Worm (Caenorhabditis elegans): ENCODE results near the gene H06I04.3.
A peak's percentile ranks its signal among the peaks of the same experiment; 100 is the strongest.

Gene H06I04.3

ce11 chrIII:3063565-3063964 is 6.8 kb upstream of the H06I04.3 start:
- TF ChIP-seq athp-1 (tag; optimal IDR thresholded peaks at IDR 0.05) (no peak), snpc-1.1 (tag; optimal IDR thresholded peaks at IDR 0.05; ENCODE audit: insufficient read depth) (no peak), B0261.1 (tag; optimal IDR thresholded peaks at IDR 0.05) (no peak), dpl-1 (GFP tag; optimal IDR thresholded peaks at IDR 0.05) (no peak), T07F8.4 (tag; optimal IDR thresholded peaks at IDR 0.05) (no peak), attf-5 (GFP tag; optimal IDR thresholded peaks at IDR 0.05) (no peak), ceh-100 (GFP tag; IDR thresholded peaks at IDR 0.05) (no peak), Y56A3A.18 (GFP tag; IDR thresholded peaks at IDR 0.05) (no peak), hmg-1.2 (GFP tag; IDR thresholded peaks at IDR 0.05) (peak; percentile 91)

ce11 chrIII:3063999-3064398 is 6.3 kb upstream of the H06I04.3 start, which contains the start of gene H06I04.6:
H06I04.6 (minus strand) TSS chrIII:3064343.
- TF ChIP-seq zfh-2 (GFP tag; conservative IDR thresholded peaks at IDR 0.05): peak; percentile 74; the same call in 1 of the 2 replicates
- TF ChIP-seq egrh-3 (GFP tag; IDR thresholded peaks at IDR 0.05): peak; percentile 45; the same call in 1 of the 2 replicates
- TF ChIP-seq lin-54 (GFP tag; optimal IDR thresholded peaks at IDR 0.05): no peak

ce11 chrIII:3064566-3064965 is 5.8 kb upstream of the H06I04.3 start:
- peak; percentile 95 for TF ChIP-seq hmg-1.2 (GFP tag; IDR thresholded peaks at IDR 0.05)
- TF ChIP-seq rpc-1 (optimal IDR thresholded peaks at IDR 0.05): no peak
- no peak for TF ChIP-seq rpc-1 (tag; optimal IDR thresholded peaks at IDR 0.05)

ce11 chrIII:3065876-3066509 is 4.3 kb upstream of the H06I04.3 start:
- TF ChIP-seq cebp-1 (GFP tag; IDR thresholded peaks at IDR 0.05) (no peak), cebp-1 (tag; optimal IDR thresholded peaks at IDR 0.05) (peak; percentile 75), hmg-1.2 (GFP tag; IDR thresholded peaks at IDR 0.05) (peak; percentile 92), ceh-27 (GFP tag; optimal IDR thresholded peaks at IDR 0.05) (peak; percentile 59), nhr-80 (tag; optimal IDR thresholded peaks at IDR 0.05) (peak; percentile 42), mcd-1 (GFP tag; IDR thresholded peaks at IDR 0.05) (peak; percentile 64), atf-7 (tag; optimal IDR thresholded peaks at IDR 0.05) (no peak), madf-3 (GFP tag; IDR thresholded peaks at IDR 0.05) (no peak), egrh-3 (GFP tag; IDR thresholded peaks at IDR 0.05) (peak; percentile 43), dox-1 (GFP tag; IDR thresholded peaks at IDR 0.05) (peak; percentile 48; the same call in 1 of the 2 replicates), nhr-27 (tag; optimal IDR thresholded peaks at IDR 0.05) (no peak), ztf-28 (GFP tag; IDR thresholded peaks at IDR 0.05) (no peak), attf-5 (GFP tag; optimal IDR thresholded peaks at IDR 0.05) (peak; percentile 69), ztf-26 (tag; optimal IDR thresholded peaks at IDR 0.05) (peak; percentile 52), lin-35 (GFP tag; optimal IDR thresholded peaks at IDR 0.05) (peak in 1 of 3 experiments; percentile 46), lin-40 (tag; optimal IDR thresholded peaks at IDR 0.05) (peak; percentile 54), somi-1 (GFP tag; optimal IDR thresholded peaks at IDR 0.05) (peak; percentile 42), zfh-2 (GFP tag; conservative IDR thresholded peaks at IDR 0.05) (0 out of 2 replicates have a peak, but pooled peaks have one; percentile 35), B0035.1 (tag; optimal IDR thresholded peaks at IDR 0.05) (no peak)

- peak; percentile 98 for TF ChIP-seq hmg-1.2 (GFP tag; IDR thresholded peaks at IDR 0.05)
- no peak for TF ChIP-seq sea-2 (GFP tag; IDR thresholded peaks at IDR 0.05)
- TF ChIP-seq Y53F4B.3 (GFP tag; IDR thresholded peaks at IDR 0.05): no peak
- no peak for TF ChIP-seq F37B4.10 (GFP tag; IDR thresholded peaks at IDR 0.05)
- no peak for TF ChIP-seq dpff-1 (tag; optimal IDR thresholded peaks at IDR 0.05)
- TF ChIP-seq C06A6.2 (GFP tag; conservative IDR thresholded peaks at IDR 0.05): no peak
- no peak for TF ChIP-seq hlh-26 (GFP tag; conservative IDR thresholded peaks at IDR 0.05)
- TF ChIP-seq tbp1 (GFP tag; optimal IDR thresholded peaks at IDR 0.05): no peak
- peak; percentile 50; the same call in 1 of the 2 replicates for TF ChIP-seq mcd-1 (GFP tag; IDR thresholded peaks at IDR 0.05)
- TF ChIP-seq lin-40 (tag; optimal IDR thresholded peaks at IDR 0.05): no peak
- no peak for TF ChIP-seq F39B2.1 (GFP tag; IDR thresholded peaks at IDR 0.05)
- no peak for TF ChIP-seq snpc-1.1 (tag; optimal IDR thresholded peaks at IDR 0.05; ENCODE audit: insufficient read depth)
- no peak for TF ChIP-seq ztf-26 (tag; optimal IDR thresholded peaks at IDR 0.05)
Observed at ce11 chrIII:3066769-3067168, 3.6 kb upstream of the H06I04.3 start.
